Fruit fly (Drosophila melanogaster) whole organism, embryonic: Measurements from ENCODE around the gene CG11597.

Experiments used
- Adf1 ChIP-seq: fragments of 200-800 bp; sonication (Bioruptor generic); IDR thresholded peaks from 2 replicates; pipeline ENCODE4 v1.3.6; 2022; ENCODE audit warnings: missing biosample characterization, missing genetic modification characterization
- CG11695 ChIP-seq: fragments of 200-800 bp; sonication (Bioruptor generic); IDR thresholded peaks from 3 replicates; pipeline ENCODE4 v1.3.6; 2022; ENCODE audit warnings: missing biosample characterization, missing genetic modification characterization
- CG12769 ChIP-seq: fragments of 200-800 bp; sonication (Bioruptor generic); optimal IDR thresholded peaks from 2 replicates; lab custom pipeline; 2019; ENCODE audit warnings: missing biosample characterization, mild to moderate bottlenecking, missing genetic modification characterization, moderate library complexity
- CG12942 ChIP-seq: fragments of 200-800 bp; sonication (Bioruptor generic); optimal IDR thresholded peaks from 3 replicates; lab custom pipeline; 2016; ENCODE audit warnings: missing biosample characterization, missing genetic modification characterization
- CG14014 ChIP-seq: fragments of 200-800 bp; sonication (Bioruptor generic); IDR thresholded peaks from 2 replicates; pipeline ENCODE4 v1.3.6; 2022; ENCODE audit warnings: missing biosample characterization, missing genetic modification characterization
- CG14441 ChIP-seq: fragments of 200-800 bp; sonication (Bioruptor generic); IDR thresholded peaks from 2 replicates; pipeline ENCODE4 v1.3.6; 2022; ENCODE audit warnings: missing biosample characterization, missing genetic modification characterization
- CG16815 ChIP-seq: fragments of 200-800 bp; sonication (Bioruptor generic); optimal IDR thresholded peaks from 3 replicates; lab custom pipeline; 2017; ENCODE audit warnings: missing biosample characterization, mild to moderate bottlenecking, missing genetic modification characterization
- CG2678 ChIP-seq: fragments of 200-800 bp; sonication (Bioruptor generic); optimal IDR thresholded peaks from 3 replicates; lab custom pipeline; 2019; ENCODE audit warnings: missing biosample characterization, mild to moderate bottlenecking, missing genetic modification characterization, moderate library complexity
- CG3065 ChIP-seq: fragments of 200-800 bp; sonication (Bioruptor generic); optimal IDR thresholded peaks from 2 replicates; lab custom pipeline; 2016; ENCODE audit warnings: missing biosample characterization, missing genetic modification characterization
- CG32772 ChIP-seq: fragments of 200-800 bp; sonication (Bioruptor generic); IDR thresholded peaks from 2 replicates; pipeline ENCODE4 v1.3.6; 2022; ENCODE audit warnings: missing biosample characterization, missing genetic modification characterization
- CG34224 ChIP-seq: fragments of 200-800 bp; sonication (Bioruptor generic); IDR thresholded peaks from 3 replicates; pipeline ENCODE4 v1.3.6; 2022; ENCODE audit warnings: missing biosample characterization, missing genetic modification characterization; ENCODE audit not compliant: partially characterized antibody
- CG3726 ChIP-seq: fragments of 200-800 bp; sonication (Bioruptor generic); IDR thresholded peaks from 3 replicates; pipeline ENCODE4, ENCODE4 v1.3.6; 2022; ENCODE audit warnings: missing biosample characterization, missing genetic modification characterization
- CG3838 ChIP-seq: fragments of 200-800 bp; sonication (Bioruptor generic); optimal IDR thresholded peaks from 3 replicates; lab custom pipeline; 2016; ENCODE audit warnings: missing biosample characterization, missing genetic modification characterization
- CG6765 ChIP-seq: fragments of 200-800 bp; sonication (Bioruptor generic); optimal IDR thresholded peaks from 3 replicates; lab custom pipeline; 2017; ENCODE audit warnings: missing biosample characterization, mild to moderate bottlenecking, missing genetic modification characterization
- CG6813 ChIP-seq: fragments of 200-800 bp; sonication (Bioruptor generic); optimal IDR thresholded peaks from 2 replicates; lab custom pipeline; 2017; ENCODE audit warnings: missing biosample characterization, missing genetic modification characterization, mild to moderate bottlenecking, moderate library complexity, missing genetic modification reagents
- CG7987 ChIP-seq: fragments of 200-800 bp; sonication (Bioruptor generic); optimal IDR thresholded peaks from 2 replicates; lab custom pipeline; 2018; ENCODE audit warnings: missing biosample characterization, mild to moderate bottlenecking, missing genetic modification characterization, moderate library complexity
- CG9797 ChIP-seq: fragments of 200-800 bp; sonication (Bioruptor generic); optimal IDR thresholded peaks from 3 replicates; lab custom pipeline; 2018; ENCODE audit warnings: missing biosample characterization, mild to moderate bottlenecking, missing genetic modification characterization
- CG9817 ChIP-seq: fragments of 200-800 bp; sonication (Bioruptor generic); optimal IDR thresholded peaks from 2 replicates; lab custom pipeline; 2018; ENCODE audit warnings: missing biosample characterization, mild to moderate bottlenecking, missing genetic modification characterization, moderate library complexity
- Doc3 ChIP-seq: fragments of 200-800 bp; sonication (Bioruptor generic); IDR thresholded peaks from 3 replicates; pipeline ENCODE4 v1.3.6; 2022; ENCODE audit warnings: missing biosample characterization, missing genetic modification characterization; ENCODE audit not compliant: partially characterized antibody
- Ets97D ChIP-seq: fragments of 200-800 bp; sonication (Bioruptor generic); optimal IDR thresholded peaks from 3 replicates; lab custom pipeline; 2016; ENCODE audit warnings: missing biosample characterization, missing genetic modification characterization
- Hey ChIP-seq: fragments of 200-800 bp; sonication (Bioruptor generic); optimal IDR thresholded peaks from 3 replicates; lab custom pipeline; 2018; ENCODE audit warnings: missing biosample characterization, mild to moderate bottlenecking, missing genetic modification characterization
- Lim3 ChIP-seq: fragments of 200-800 bp; sonication (Bioruptor generic); IDR thresholded peaks from 2 replicates; pipeline ENCODE4 v1.3.6; 2022; ENCODE audit warnings: missing biosample characterization, missing genetic modification characterization
- Nf-YB ChIP-seq: fragments of 200-800 bp; sonication (Bioruptor generic); optimal IDR thresholded peaks from 3 replicates; lab custom pipeline; 2019; ENCODE audit warnings: missing biosample characterization, mild to moderate bottlenecking, missing genetic modification characterization, moderate library complexity
- Nf-YC ChIP-seq: fragments of 200-800 bp; optimal IDR thresholded peaks from 3 replicates; lab custom pipeline; 2019; ENCODE audit warnings: missing biosample characterization, mild to moderate bottlenecking, missing genetic modification characterization, moderate library complexity
- Xrp1 ChIP-seq: fragments of 200-800 bp; sonication (Bioruptor generic); IDR thresholded peaks from 2 replicates; pipeline ENCODE4 v1.3.6; 2022; ENCODE audit warnings: missing biosample characterization, missing genetic modification characterization
- amos ChIP-seq: fragments of 200-800 bp; sonication (Bioruptor generic); IDR thresholded peaks from 2 replicates; pipeline ENCODE4 v1.3.6; 2022; ENCODE audit warnings: missing biosample characterization, missing genetic modification characterization; ENCODE audit not compliant: partially characterized antibody
- ash1 ChIP-seq: fragments of 200-800 bp; sonication (Bioruptor generic); optimal IDR thresholded peaks from 2 replicates; lab custom pipeline; 2018; ENCODE audit warnings: missing biosample characterization, mild to moderate bottlenecking, missing genetic modification characterization
- ci ChIP-seq: fragments of 200-800 bp; sonication (Bioruptor generic); IDR thresholded peaks from 3 replicates; pipeline ENCODE4 v1.3.6; 2022; ENCODE audit warnings: missing biosample characterization, missing genetic modification characterization
- cwo ChIP-seq: fragments of 200-800 bp; sonication (Bioruptor generic); optimal IDR thresholded peaks from 3 replicates; lab custom pipeline; 2017; ENCODE audit warnings: missing biosample characterization, missing genetic modification characterization, mild to moderate bottlenecking, moderate library complexity, missing genetic modification reagents
- exex ChIP-seq: fragments of 200-800 bp; sonication (Bioruptor generic); optimal IDR thresholded peaks from 4 replicates; lab custom pipeline; 2018; ENCODE audit warnings: missing biosample characterization, mild to moderate bottlenecking, missing genetic modification characterization, moderate library complexity
- fru ChIP-seq: fragments of >200 bp; optimal IDR thresholded peaks from 2 replicates; lab custom pipeline; 2017
- ftz-f1 ChIP-seq: fragments of 200-800 bp; sonication (Bioruptor generic); optimal IDR thresholded peaks from 2 replicates; lab custom pipeline; 2016; ENCODE audit warnings: missing biosample characterization, missing genetic modification characterization
- gsb-n ChIP-seq: fragments of 200-800 bp; sonication (Bioruptor generic); optimal IDR thresholded peaks from 3 replicates; lab custom pipeline; 2018; ENCODE audit warnings: missing biosample characterization, mild to moderate bottlenecking, missing genetic modification characterization
- jumu ChIP-seq: fragments of 200-800 bp; sonication (Bioruptor generic); optimal IDR thresholded peaks from 3 replicates; lab custom pipeline; 2016; ENCODE audit warnings: missing biosample characterization, missing genetic modification characterization
- kay ChIP-seq: fragments of 200-800 bp; sonication (Bioruptor generic); optimal IDR thresholded peaks from 2 replicates; lab custom pipeline; 2016; ENCODE audit warnings: missing biosample characterization, missing genetic modification characterization
- lilli ChIP-seq: fragments of 200-800 bp; sonication (Bioruptor generic); optimal IDR thresholded peaks from 3 replicates; lab custom pipeline; 2016; ENCODE audit warnings: missing biosample characterization, missing genetic modification characterization
- mirr ChIP-seq: fragments of 200-800 bp; sonication (Bioruptor generic); optimal IDR thresholded peaks from 3 replicates; lab custom pipeline; 2018; ENCODE audit warnings: missing biosample characterization, mild to moderate bottlenecking, missing genetic modification characterization
- prd ChIP-seq, 3 experiments: fragments of >200 bp in 2 of 3; fragments of 200-800 bp in 1 of 3; sonication (Bioruptor generic) in 1 of 3; optimal IDR thresholded peaks in 2 of 3; IDR thresholded peaks in 1 of 3; 2 replicates in 2 of 3; 3 replicates in 1 of 3; pipeline versions ENCODE4 v1.3.6 to Lab custom; 2017 to 2022; ENCODE audit warnings: missing biosample characterization in 1 of 3, missing genetic modification characterization in 1 of 3
- pros ChIP-seq: fragments of 200-800 bp; sonication (Bioruptor generic); optimal IDR thresholded peaks from 3 replicates; lab custom pipeline; 2019; ENCODE audit warnings: missing biosample characterization, mild to moderate bottlenecking, missing genetic modification characterization, moderate library complexity
- sd ChIP-seq: fragments of 200-800 bp; sonication (Bioruptor generic); optimal IDR thresholded peaks from 3 replicates; lab custom pipeline; 2018; ENCODE audit warnings: missing biosample characterization, mild to moderate bottlenecking, missing genetic modification characterization, moderate library complexity
- so ChIP-seq: fragments of 200-800 bp; sonication (Bioruptor generic); IDR thresholded peaks from 3 replicates; pipeline ENCODE4 v1.3.6; 2022; ENCODE audit warnings: missing biosample characterization, missing genetic modification characterization
- ssp ChIP-seq: fragments of 200-800 bp; sonication (Bioruptor generic); IDR thresholded peaks from 2 replicates; pipeline ENCODE4 v1.3.6; 2022; ENCODE audit warnings: missing biosample characterization, missing genetic modification characterization
- tll ChIP-seq, 2 experiments: fragments of 200-800 bp in 1 of 2; fragments of >200 bp in 1 of 2; sonication (Bioruptor generic) in 1 of 2; optimal IDR thresholded peaks; 2 replicates each; lab custom pipeline; 2017 to 2019; ENCODE audit warnings: missing biosample characterization in 2 of 2, missing genetic modification characterization in 2 of 2, mild to moderate bottlenecking in 1 of 2, moderate library complexity in 1 of 2
- unc-4 ChIP-seq: fragments of 200-800 bp; sonication (Bioruptor generic); IDR thresholded peaks from 2 replicates; pipeline ENCODE4 v1.3.6; 2022; ENCODE audit warnings: missing biosample characterization, missing genetic modification characterization; ENCODE audit not compliant: partially characterized antibody
- wek ChIP-seq: fragments of 200-800 bp; sonication (Bioruptor generic); optimal IDR thresholded peaks from 3 replicates; lab custom pipeline; 2018; ENCODE audit warnings: missing biosample characterization, mild to moderate bottlenecking, missing genetic modification characterization, moderate library complexity

Gene CG11597

DNA sequence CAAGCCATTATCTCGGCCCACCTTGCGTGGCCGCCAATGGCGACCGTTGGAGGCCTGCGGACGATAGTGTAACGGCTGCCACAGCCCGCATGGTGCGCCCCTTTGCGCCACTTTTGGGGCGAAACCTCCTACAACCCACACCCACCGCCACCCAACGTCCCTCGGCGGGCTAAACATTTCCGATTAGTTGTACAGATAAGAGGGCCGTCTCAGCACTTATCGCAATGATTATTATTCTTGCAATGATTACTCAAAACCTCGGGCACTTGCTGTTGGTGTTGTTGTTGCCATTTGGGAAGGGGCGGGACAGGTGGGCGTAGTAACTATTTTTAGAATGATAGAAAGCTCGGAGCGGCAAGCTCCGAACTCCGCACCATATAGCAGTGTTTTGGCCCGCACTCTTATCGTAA lies 49.5 kb downstream of the CG11597 start (continued):
- TF ChIP-seq ssp (GFP tag; lab: Robert Waterston, UW) (no peak), CG14441 (GFP tag; lab: Robert Waterston, UW) (peak; percentile 12; the same call in 1 of the 2 replicates), ash1 (GFP tag; lab: Kevin White, UChicago) (no peak), CG12769 (peak; percentile 51), Lim3 (0 out of 2 replicates have a peak, but pooled peaks have one; percentile 38), CG3065 (GFP tag; lab: Kevin White, UChicago) (peak; percentile 55), unc-4 (GFP tag; lab: Robert Waterston, UW) (0 out of 2 replicates have a peak, but pooled peaks have one; percentile 22), CG7987 (GFP tag; lab: Kevin White, UChicago) (peak; percentile 18), Nf-YC (tag; lab: Kevin White, UChicago) (peak; percentile 67), Doc3 (GFP tag; lab: Robert Waterston, UW) (no peak), CG14014 (GFP tag; lab: Robert Waterston, UW) (no peak), CG12942 (GFP tag; lab: Kevin White, UChicago) (no peak), CG9817 (tag; lab: Kevin White, UChicago) (no peak), ci (peak; percentile 40; the same call in 1 of the 3 replicates), CG11695 (0 out of 3 replicates have a peak, but pooled peaks have one; percentile 16), CG3726 (GFP tag; lab: Robert Waterston, UW) (no peak), kay (GFP tag; lab: Kevin White, UChicago) (peak; percentile 20), cwo (GFP tag; lab: Kevin White, UChicago) (peak; percentile 25), so (GFP tag; lab: Robert Waterston, UW) (0 out of 3 replicates have a peak, but pooled peaks have one; percentile 30), CG6765 (GFP tag; lab: Kevin White, UChicago) (peak; percentile 26), CG9797 (no peak), lilli (GFP tag; lab: Kevin White, UChicago) (no peak), Hey (tag; lab: Kevin White, UChicago) (peak; percentile 69), gsb-n (tag; lab: Kevin White, UChicago) (no peak), CG6813 (GFP tag; lab: Kevin White, UChicago) (peak; percentile 46), jumu (GFP tag; lab: Kevin White, UChicago) (no peak), CG32772 (GFP tag; lab: Robert Waterston, UW) (no peak), pros (GFP tag; lab: Kevin White, UChicago) (peak; percentile 68), CG34224 (0 out of 3 replicates have a peak, but pooled peaks have one; percentile 13), Ets97D (GFP tag; lab: Kevin White, UChicago) (no peak), tll (GFP tag; optimal IDR thresholded peaks at IDR 0.05; lab: Kevin White, UChicago) (no peak), CG16815 (no peak), prd (optimal IDR thresholded peaks at IDR 0.05; lab: Kevin White, UChicago) (no peak), prd (GFP tag; IDR thresholded peaks at IDR 0.05; lab: Robert Waterston, UW) (no peak), mirr (GFP tag; lab: Kevin White, UChicago) (peak; percentile 99), Adf1 (GFP tag; lab: Robert Waterston, UW) (peak; percentile 44; the same call in 1 of the 2 replicates), wek (peak; percentile 10), ftz-f1 (GFP tag; lab: Kevin White, UChicago) (peak; percentile 73), sd (peak; percentile 78), amos (GFP tag; lab: Robert Waterston, UW) (0 out of 2 replicates have a peak, but pooled peaks have one; percentile 6), fru (lab: Kevin White, UChicago) (no peak), CG2678 (tag; lab: Kevin White, UChicago) (peak; percentile 24), exex (tag; lab: Kevin White, UChicago) (peak; percentile 99), Nf-YB (peak; percentile 65), Xrp1 (no peak), CG3838 (GFP tag; lab: Kevin White, UChicago) (no peak)
